Worm (Caenorhabditis elegans): ENCODE results near the gene pat-3.

The pat-3 gene

DNA sequence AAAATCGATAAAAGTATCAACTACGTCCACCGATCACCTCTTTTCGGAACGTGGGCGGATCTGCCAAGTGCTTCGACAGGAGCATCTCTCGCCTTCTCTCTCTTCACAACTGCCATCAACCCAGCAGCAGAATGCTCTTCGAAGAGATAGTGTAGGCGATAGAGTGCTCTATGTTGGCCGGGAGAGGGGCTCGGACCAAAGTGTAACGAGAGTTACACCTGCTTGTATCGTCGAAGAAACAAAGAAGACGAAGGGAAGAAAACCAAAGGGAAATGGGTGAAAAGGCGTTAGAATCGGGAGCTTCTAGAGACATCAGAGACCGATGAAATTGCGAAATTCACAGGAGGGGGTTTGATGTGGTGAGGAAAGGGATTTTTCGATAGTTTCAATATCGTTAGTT lies 887 bp upstream of the pat-3 start:
- TF ChIP-seq mec-3 (tag; optimal IDR thresholded peaks at IDR 0.05; ENCODE audit: borderline replicate concordance) = no peak
- TF ChIP-seq gmeb-2 (tag; optimal IDR thresholded peaks at IDR 0.05) = no peak
- no peak for TF ChIP-seq unc-86 (tag; optimal IDR thresholded peaks at IDR 0.05)
- TF ChIP-seq C38D4.7 (GFP tag; optimal IDR thresholded peaks at IDR 0.05) = no peak
- no peak for TF ChIP-seq ceh-14 (tag; optimal IDR thresholded peaks at IDR 0.05)
- TF ChIP-seq C08G9.2 (tag; optimal IDR thresholded peaks at IDR 0.05) = no peak
- peak; percentile 3 for TF ChIP-seq nfya-1 (tag; optimal IDR thresholded peaks at IDR 0.05)
- TF ChIP-seq tbx-2 (tag; optimal IDR thresholded peaks at IDR 0.05) = peak; percentile 21
- peak; percentile 10 for TF ChIP-seq ceh-34 (tag; optimal IDR thresholded peaks at IDR 0.05)
- TF ChIP-seq rnt-1 (tag; optimal IDR thresholded peaks at IDR 0.05) = peak; percentile 63
- no peak for TF ChIP-seq ceh-45 (GFP tag; IDR thresholded peaks at IDR 0.05)
- TF ChIP-seq ceh-18 (tag; optimal IDR thresholded peaks at IDR 0.05) = peak; percentile 43
- no peak for TF ChIP-seq nhr-11 (tag; optimal IDR thresholded peaks at IDR 0.05)
- TF ChIP-seq eyg-1 (tag; optimal IDR thresholded peaks at IDR 0.05) = no peak
- TF ChIP-seq lin-11 (tag; optimal IDR thresholded peaks at IDR 0.05) = no peak
- TF ChIP-seq tbx-7 (tag; optimal IDR thresholded peaks at IDR 0.05) = no peak
- TF ChIP-seq lim-6 (tag; optimal IDR thresholded peaks at IDR 0.05) = no peak
- TF ChIP-seq syd-9 (tag; optimal IDR thresholded peaks at IDR 0.05) = no peak
- no peak for TF ChIP-seq hlh-15 (tag; optimal IDR thresholded peaks at IDR 0.05)
- TF ChIP-seq T23F11.4 (GFP tag; optimal IDR thresholded peaks at IDR 0.05) = no peak
- no peak for TF ChIP-seq pha-2 (tag; optimal IDR thresholded peaks at IDR 0.05)
- TF ChIP-seq unc-55 (GFP tag; optimal IDR thresholded peaks at IDR 0.05) = peak; percentile 78
- no peak for TF ChIP-seq ceh-19 (GFP tag; optimal IDR thresholded peaks at IDR 0.05)
- no peak for TF ChIP-seq K09A11.1 (tag; optimal IDR thresholded peaks at IDR 0.05; ENCODE audit: insufficient read depth)
- no peak for TF ChIP-seq elt-4 (tag; optimal IDR thresholded peaks at IDR 0.05)
- TF ChIP-seq ama-1 (optimal IDR thresholded peaks at IDR 0.05) = no peak
- peak; percentile 4 for TF ChIP-seq ceh-31 (tag; optimal IDR thresholded peaks at IDR 0.05)

- TF ChIP-seq sox-2 (GFP tag; IDR thresholded peaks at IDR 0.05) (no peak), ceh-9 (tag; optimal IDR thresholded peaks at IDR 0.05) (no peak), dmd-4 (tag; optimal IDR thresholded peaks at IDR 0.05; ENCODE audit: borderline replicate concordance) (no peak), pros-1 (tag; optimal IDR thresholded peaks at IDR 0.05) (no peak), nhr-11 (tag; optimal IDR thresholded peaks at IDR 0.05) (no peak), unc-55 (GFP tag; optimal IDR thresholded peaks at IDR 0.05) (no peak), hlh-30 (tag; optimal IDR thresholded peaks at IDR 0.05; ENCODE audit: insufficient read depth) (no peak), ref-2 (tag; optimal IDR thresholded peaks at IDR 0.05) (no peak), Y22D7AL.16 (tag; optimal IDR thresholded peaks at IDR 0.05) (no peak), C08G9.2 (tag; optimal IDR thresholded peaks at IDR 0.05) (no peak), ceh-19 (GFP tag; optimal IDR thresholded peaks at IDR 0.05) (no peak), ets-4 (tag; optimal IDR thresholded peaks at IDR 0.05) (no peak)
These were observed 5.7 kb downstream of the pat-3 start for ce11 chrIII:3908205-3908604.

- TF ChIP-seq pha-2 (tag; optimal IDR thresholded peaks at IDR 0.05) (no peak), ceh-14 (tag; optimal IDR thresholded peaks at IDR 0.05) (no peak), K02D7.2 (tag; optimal IDR thresholded peaks at IDR 0.05) (no peak), T23F11.4 (GFP tag; optimal IDR thresholded peaks at IDR 0.05) (no peak), zip-5 (tag; optimal IDR thresholded peaks at IDR 0.05) (no peak), rnt-1 (tag; optimal IDR thresholded peaks at IDR 0.05) (no peak), unc-86 (tag; optimal IDR thresholded peaks at IDR 0.05) (no peak), unc-3 (GFP tag; conservative IDR thresholded peaks at IDR 0.05) (no peak), unc-3 (tag; optimal IDR thresholded peaks at IDR 0.05) (no peak), sox-4 (tag; optimal IDR thresholded peaks at IDR 0.05) (no peak), ceh-6 (GFP tag; optimal IDR thresholded peaks at IDR 0.05) (no peak), pat-9 (tag; optimal IDR thresholded peaks at IDR 0.05) (no peak), C08G9.2 (tag; optimal IDR thresholded peaks at IDR 0.05) (no peak), nhr-232 (tag; optimal IDR thresholded peaks at IDR 0.05) (no peak), unc-42 (tag; optimal IDR thresholded peaks at IDR 0.05) (no peak), Y22D7AL.16 (tag; optimal IDR thresholded peaks at IDR 0.05) (no peak), dve-1 (tag; optimal IDR thresholded peaks at IDR 0.05) (no peak), lim-6 (tag; optimal IDR thresholded peaks at IDR 0.05) (no peak)
These were observed 6.4 kb downstream of the pat-3 start, which contains the start of gene mmcm-1 for ce11 chrIII:3907587-3907986. Gene mmcm-1 (minus strand): TSS chrIII:3907687.
